Fruit fly (Drosophila melanogaster): ENCODE data around the gene CG8611.

DNA sequence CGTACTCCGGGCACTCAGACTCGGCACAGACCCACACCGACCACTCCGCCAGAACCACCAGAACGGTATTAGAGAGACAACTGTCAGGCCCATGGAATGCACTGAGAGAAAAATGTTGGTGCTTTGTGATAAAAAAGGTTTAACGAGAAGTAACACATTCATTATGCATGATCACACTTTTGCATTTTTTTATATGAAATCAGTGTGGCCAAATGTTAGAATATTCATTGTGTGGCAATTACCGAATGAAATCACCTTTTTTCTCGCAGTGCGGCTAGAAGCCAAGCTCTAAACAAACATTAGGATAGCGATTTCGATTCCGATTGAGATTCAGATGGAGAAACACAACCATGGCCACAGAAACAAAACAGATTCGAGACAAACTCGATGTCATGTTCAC lies 43.6 kb upstream of the CG8611 start:
- TF ChIP-seq CG8478 (optimal IDR thresholded peaks at IDR 0.05) (no peak), CG9932 (GFP tag; IDR thresholded peaks at IDR 0.05) (peak; percentile 58; the same call in 1 of the 2 replicates), fru (optimal IDR thresholded peaks at IDR 0.05) (no peak), tap (tag; optimal IDR thresholded peaks at IDR 0.05) (no peak)
